Worm (Caenorhabditis elegans) whole organism, L4 larva: Measurements from ENCODE around the gene wago-4.

Source experiments
- F26F4.8 ChIP-seq: fragments of 200-800 bp; sonication (Bioruptor generic); conservative IDR thresholded peaks from 2 replicates; pipeline ENCODE4 v1.3.6; 2022; ENCODE audit warnings: missing genetic modification characterization, missing compliant biosample characterization
- F44E2.7 ChIP-seq: fragments of 200-800 bp; sonication (Bioruptor generic); IDR thresholded peaks from 2 replicates; pipeline ENCODE4 v2.1.2; 2022; ENCODE audit warnings: missing genetic modification characterization, missing compliant biosample characterization
- R02D3.7 ChIP-seq: fragments of 150-350 bp; sonication (generic microtip); optimal IDR thresholded peaks from 3 replicates; lab custom pipeline; 2014; ENCODE audit warnings: missing biosample characterization, missing genetic modification characterization
- T26A8.4 ChIP-seq: fragments of 200-800 bp; sonication (Bioruptor generic); IDR thresholded peaks from 2 replicates; pipeline ENCODE4 v1.3.6; 2022; ENCODE audit warnings: missing genetic modification characterization, missing compliant biosample characterization
- Y48G9A.11 ChIP-seq: fragments of 200-800 bp; sonication (Bioruptor generic); IDR thresholded peaks from 2 replicates; pipeline ENCODE4 v1.3.6; 2022; ENCODE audit warnings: missing genetic modification reagents, missing genetic modification characterization, missing compliant biosample characterization
- ZK337.2 ChIP-seq: fragments of 200-800 bp; sonication (Bioruptor generic); IDR thresholded peaks from 2 replicates; pipeline ENCODE4 v1.3.6; 2022; ENCODE audit warnings: missing genetic modification reagents, missing genetic modification characterization, missing compliant biosample characterization
- aly-2 ChIP-seq: sonication (generic microtip); optimal IDR thresholded peaks from 2 replicates; lab custom pipeline; 2018; ENCODE audit warnings: missing biosample characterization, missing genetic modification characterization
- ama-1 ChIP-seq: fragments of 150-350 bp; optimal IDR thresholded peaks from 2 replicates; lab custom pipeline; 2014; ENCODE audit warnings: inconsistent platforms, mixed read lengths
- attf-4 ChIP-seq: sonication (generic microtip); optimal IDR thresholded peaks from 3 replicates; lab custom pipeline; 2017; ENCODE audit warnings: missing biosample characterization, missing genetic modification characterization
- ceh-20 ChIP-seq: fragments of 200-800 bp; sonication (Bioruptor generic); IDR thresholded peaks from 2 replicates; pipeline ENCODE4 v1.3.6; 2022; ENCODE audit warnings: missing genetic modification reagents, missing genetic modification characterization, missing compliant biosample characterization
- ceh-32 ChIP-seq: sonication (generic microtip); optimal IDR thresholded peaks from 2 replicates; lab custom pipeline; 2016; ENCODE audit warnings: mild to moderate bottlenecking, missing genetic modification characterization, missing compliant biosample characterization; ENCODE audit not compliant: poor library complexity
- ceh-62 ChIP-seq: sonication (generic microtip); optimal IDR thresholded peaks from 2 replicates; lab custom pipeline; 2017; ENCODE audit warnings: missing biosample characterization, missing genetic modification characterization
- ces-1 ChIP-seq: fragments of 150-350 bp; sonication (generic microtip); optimal IDR thresholded peaks from 4 replicates; lab custom pipeline; 2014; ENCODE audit warnings: missing biosample characterization, missing genetic modification reagents, missing genetic modification characterization
- daf-19 ChIP-seq: fragments of 200-800 bp; sonication (Bioruptor generic); conservative IDR thresholded peaks from 2 replicates; pipeline ENCODE4 v1.3.6; 2022; ENCODE audit warnings: missing genetic modification characterization, missing compliant biosample characterization
- dmd-8 ChIP-seq: fragments of 200-800 bp; sonication (Bioruptor generic); IDR thresholded peaks from 2 replicates; pipeline ENCODE4 v1.3.6; 2022; ENCODE audit warnings: missing genetic modification characterization, missing compliant biosample characterization
- dmd-9 ChIP-seq: fragments of 200-800 bp; sonication (Bioruptor generic); IDR thresholded peaks from 2 replicates; pipeline ENCODE4 v1.3.6; 2022; ENCODE audit warnings: missing genetic modification reagents, missing genetic modification characterization, missing compliant biosample characterization
- dve-1 ChIP-seq: sonication (generic microtip); optimal IDR thresholded peaks from 2 replicates; lab custom pipeline; 2017; ENCODE audit warnings: antibody characterized with exemption, mild to moderate bottlenecking, missing genetic modification characterization, missing compliant biosample characterization; ENCODE audit not compliant: insufficient read depth
- fos-1 ChIP-seq: fragments of 150-350 bp; optimal IDR thresholded peaks from 2 replicates; lab custom pipeline; 2014; ENCODE audit warnings: missing biosample characterization, missing genetic modification characterization
- gei-8 ChIP-seq: fragments of 200-800 bp; sonication (Bioruptor generic); optimal IDR thresholded peaks from 2 replicates; lab custom pipeline; 2018; ENCODE audit warnings: mild to moderate bottlenecking, missing genetic modification characterization, missing compliant biosample characterization
- lin-1 ChIP-seq: fragments of 200-800 bp; sonication (Bioruptor generic); IDR thresholded peaks from 2 replicates; pipeline ENCODE4 v1.3.6; 2022; ENCODE audit warnings: missing genetic modification reagents, missing genetic modification characterization, missing compliant biosample characterization
- lin-15B ChIP-seq: fragments of 150-350 bp; sonication (generic microtip); optimal IDR thresholded peaks from 3 replicates; lab custom pipeline; 2014; ENCODE audit warnings: missing biosample characterization, missing genetic modification characterization
- lin-29 ChIP-seq: fragments of 200-800 bp; sonication (Bioruptor generic); IDR thresholded peaks from 2 replicates; pipeline ENCODE4 v1.3.6; 2022; ENCODE audit warnings: missing genetic modification reagents, missing genetic modification characterization, missing compliant biosample characterization
- lin-38 ChIP-seq: fragments of 200-800 bp; sonication (Bioruptor generic); IDR thresholded peaks from 2 replicates; pipeline ENCODE4 v1.3.6; 2022; ENCODE audit warnings: missing genetic modification reagents, missing genetic modification characterization, missing compliant biosample characterization
- lin-39 ChIP-seq: fragments of 150-350 bp; optimal IDR thresholded peaks from 2 replicates; lab custom pipeline; 2014; ENCODE audit warnings: missing biosample characterization, missing genetic modification reagents, missing genetic modification characterization
- lsy-2 ChIP-seq, 2 experiments: fragments of 150-350 bp in 1 of 2; sonication (generic microtip) in 1 of 2; optimal IDR thresholded peaks; 2 replicates each; lab custom pipeline; 2014 to 2017; ENCODE audit warnings: missing biosample characterization in 2 of 2, missing genetic modification characterization in 2 of 2
- madf-5 ChIP-seq, 2 experiments: fragments of 200-800 bp; sonication (Bioruptor generic); IDR thresholded peaks; 2 replicates each; pipeline ENCODE4 v1.3.6; 2022; ENCODE audit warnings: missing compliant biosample characterization in 2 of 2, missing genetic modification characterization in 2 of 2
- mdt-29 ChIP-seq: fragments of 200-800 bp; sonication (Bioruptor generic); IDR thresholded peaks from 2 replicates; pipeline ENCODE4 v1.3.6; 2022; ENCODE audit warnings: missing genetic modification reagents, missing genetic modification characterization, missing compliant biosample characterization
- mes-2 ChIP-seq: sonication (generic microtip); optimal IDR thresholded peaks from 2 replicates; lab custom pipeline; 2016; ENCODE audit warnings: missing genotype, mild to moderate bottlenecking, missing genetic modification characterization, missing compliant biosample characterization; ENCODE audit not compliant: poor library complexity, severe bottlenecking
- mxl-2 ChIP-seq: fragments of 200-800 bp; sonication (Bioruptor generic); conservative IDR thresholded peaks from 2 replicates; pipeline ENCODE4 v1.3.6; 2022; ENCODE audit warnings: missing genetic modification reagents, missing genetic modification characterization, missing compliant biosample characterization
- nhr-237 ChIP-seq: sonication (generic microtip); optimal IDR thresholded peaks from 2 replicates; lab custom pipeline; 2017; ENCODE audit warnings: missing biosample characterization, missing genetic modification characterization
- nhr-25 ChIP-seq: sonication (generic microtip); optimal IDR thresholded peaks from 2 replicates; lab custom pipeline; 2017; ENCODE audit warnings: missing genetic modification characterization, mild to moderate bottlenecking, missing compliant biosample characterization, antibody characterized with exemption, moderate library complexity, borderline replicate concordance; ENCODE audit not compliant: insufficient read depth
- nhr-28 ChIP-seq: fragments of 150-350 bp; optimal IDR thresholded peaks from 2 replicates; lab custom pipeline; 2014; ENCODE audit warnings: missing biosample characterization, missing genetic modification characterization
- nhr-41 ChIP-seq: fragments of 200-800 bp; sonication (Bioruptor generic); IDR thresholded peaks from 2 replicates; pipeline ENCODE4 v1.3.6; 2022; ENCODE audit warnings: missing genetic modification reagents, missing genetic modification characterization, missing compliant biosample characterization
- nhr-48 ChIP-seq: sonication (generic microtip); optimal IDR thresholded peaks from 2 replicates; lab custom pipeline; 2016; ENCODE audit warnings: mild to moderate bottlenecking, missing genetic modification characterization, missing compliant biosample characterization
- nhr-6 ChIP-seq: fragments of 150-350 bp; optimal IDR thresholded peaks from 2 replicates; lab custom pipeline; 2014; ENCODE audit warnings: missing biosample characterization, missing genetic modification characterization
- nhr-77 ChIP-seq: fragments of 150-350 bp; optimal IDR thresholded peaks from 2 replicates; lab custom pipeline; 2014; ENCODE audit warnings: missing biosample characterization, missing genetic modification characterization
- pha-4 ChIP-seq, 2 experiments: fragments of 150-350 bp in 1 of 2; fragments of 200-800 bp in 1 of 2; sonication (Bioruptor generic) in 1 of 2; IDR thresholded peaks in 1 of 2; optimal IDR thresholded peaks in 1 of 2; 2 replicates each; pipeline versions ENCODE4 v1.3.6 to Lab custom; 2014 to 2022; ENCODE audit warnings: missing genetic modification characterization in 2 of 2, missing genetic modification reagents in 2 of 2, missing biosample characterization in 1 of 2, missing compliant biosample characterization in 1 of 2
- pqm-1 ChIP-seq: sonication (generic microtip); optimal IDR thresholded peaks from 2 replicates; lab custom pipeline; 2017; ENCODE audit warnings: missing biosample characterization, missing genetic modification characterization
- sdz-12 ChIP-seq: fragments of 200-800 bp; sonication (Bioruptor generic); optimal IDR thresholded peaks from 2 replicates; lab custom pipeline; 2018; ENCODE audit warnings: mild to moderate bottlenecking, missing genetic modification characterization, missing compliant biosample characterization
- snpc-1.2 ChIP-seq: fragments of 200-800 bp; sonication (Bioruptor generic); IDR thresholded peaks from 2 replicates; pipeline ENCODE4 v1.3.6; 2022; ENCODE audit warnings: missing genetic modification reagents, missing genetic modification characterization, missing compliant biosample characterization
- snpc-4 ChIP-seq: fragments of 150-350 bp; optimal IDR thresholded peaks from 2 replicates; lab custom pipeline; 2014; ENCODE audit warnings: missing biosample characterization, missing genetic modification characterization
- spr-3 ChIP-seq: fragments of 200-800 bp; sonication (Bioruptor generic); optimal IDR thresholded peaks from 2 replicates; lab custom pipeline; 2018; ENCODE audit warnings: mild to moderate bottlenecking, missing genetic modification characterization, missing compliant biosample characterization
- tra-1 ChIP-seq: fragments of 200-800 bp; sonication (Bioruptor generic); IDR thresholded peaks from 2 replicates; pipeline ENCODE4 v1.3.6; 2022; ENCODE audit warnings: missing genetic modification reagents, missing genetic modification characterization, missing compliant biosample characterization
- unc-130 ChIP-seq: sonication (generic microtip); optimal IDR thresholded peaks from 2 replicates; lab custom pipeline; 2016; ENCODE audit warnings: missing genetic modification reagents, missing genetic modification characterization, missing compliant biosample characterization
- unc-39 ChIP-seq: sonication (generic microtip); optimal IDR thresholded peaks from 2 replicates; lab custom pipeline; 2017; ENCODE audit warnings: missing biosample characterization, missing genetic modification characterization
- unc-62 ChIP-seq, 3 experiments: fragments of 150-350 bp in 1 of 3; sonication (generic microtip); optimal IDR thresholded peaks in 2 of 3; peaks in 1 of 3; 1 replicate in 1 of 3; 2 replicates in 2 of 3; lab custom pipeline; 2014 to 2017; ENCODE audit warnings: missing biosample characterization in 3 of 3, missing genetic modification characterization in 3 of 3, missing genetic modification reagents in 3 of 3, missing genotype in 1 of 3
- vab-7 ChIP-seq: fragments of 200-800 bp; sonication (Bioruptor generic); IDR thresholded peaks from 2 replicates; pipeline ENCODE4 v1.3.6; 2022; ENCODE audit warnings: missing genetic modification reagents, missing genetic modification characterization, missing compliant biosample characterization
- zfp-2 ChIP-seq: sonication (generic microtip); optimal IDR thresholded peaks from 2 replicates; lab custom pipeline; 2016; ENCODE audit warnings: mild to moderate bottlenecking, missing genetic modification characterization, missing compliant biosample characterization
- zip-11 ChIP-seq: fragments of 200-800 bp; sonication (Bioruptor generic); IDR thresholded peaks from 2 replicates; pipeline ENCODE4 v1.3.6; 2022; ENCODE audit warnings: missing genetic modification characterization, missing compliant biosample characterization
- zip-2 ChIP-seq: fragments of 150-350 bp; optimal IDR thresholded peaks from 2 replicates; lab custom pipeline; 2014; ENCODE audit warnings: missing biosample characterization, missing genetic modification characterization
- ztf-7 ChIP-seq: fragments of 150-350 bp; optimal IDR thresholded peaks from 2 replicates; lab custom pipeline; 2014; ENCODE audit warnings: missing biosample characterization, missing genetic modification characterization

Gene wago-4

DNA sequence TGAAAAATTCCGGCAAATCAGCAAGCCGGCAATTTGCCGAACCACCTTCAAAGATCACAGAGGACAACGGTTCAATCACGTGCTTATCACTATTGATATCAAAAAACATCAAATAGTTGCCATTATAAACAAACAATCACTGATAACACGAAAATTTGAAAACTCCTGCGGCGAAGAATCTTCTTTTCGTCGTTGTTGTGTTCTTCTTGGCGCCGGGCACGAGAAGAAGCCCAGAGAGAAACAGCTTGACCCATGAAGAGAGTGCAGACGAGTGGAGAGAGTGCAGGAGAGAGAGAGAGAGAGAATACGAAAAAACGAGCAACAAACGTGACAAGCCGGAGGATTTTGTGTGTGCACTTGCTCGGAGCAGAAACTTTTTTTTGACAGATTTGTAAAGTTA is 40.7 kb upstream of the wago-4 start:
- TF ChIP-seq lin-1 (GFP tag; lab: Robert Waterston, UW) (peak; percentile 52; the same call in 1 of the 2 replicates), nhr-41 (GFP tag; lab: Robert Waterston, UW) (0 out of 2 replicates have a peak, but pooled peaks have one; percentile 41), madf-5 (GFP tag; IDR thresholded peaks at IDR 0.05; lab: Robert Waterston, UW) (no peak), lin-29 (GFP tag; lab: Robert Waterston, UW) (no peak), lsy-2 (tag; optimal IDR thresholded peaks at IDR 0.05; lab: Kevin White, UChicago) (peak in 1 of 2 experiments; percentile 61), ceh-62 (no peak), sdz-12 (no peak), pha-4 (GFP tag; IDR thresholded peaks at IDR 0.05; lab: Robert Waterston, UW) (peak; percentile 45; the same call in 1 of the 2 replicates), pha-4 (tag; optimal IDR thresholded peaks at IDR 0.05; lab: Kevin White, UChicago) (no peak), ZK337.2 (GFP tag; lab: Robert Waterston, UW) (no peak), nhr-237 (no peak), vab-7 (GFP tag; lab: Robert Waterston, UW) (no peak), nhr-48 (tag; lab: Kevin White, UChicago) (peak; percentile 62), zip-2 (tag; lab: Kevin White, UChicago) (no peak), nhr-77 (tag; lab: Kevin White, UChicago) (peak; percentile 72), zfp-2 (tag; lab: Kevin White, UChicago) (no peak), spr-3 (GFP tag; lab: Kevin White, UChicago) (no peak), F44E2.7 (GFP tag; lab: Robert Waterston, UW) (no peak), mdt-29 (GFP tag; lab: Robert Waterston, UW) (0 out of 2 replicates have a peak, but pooled peaks have one; percentile 19), lin-38 (GFP tag; lab: Robert Waterston, UW) (peak; percentile 37), unc-62 (GFP tag; optimal IDR thresholded peaks at IDR 0.05 in 1 of 2; lab: Kevin White, UChicago) (no peak), unc-62 (tag; optimal IDR thresholded peaks at IDR 0.05; lab: Kevin White, UChicago) (no peak), ces-1 (GFP tag; lab: Kevin White, UChicago) (no peak), nhr-6 (tag; lab: Kevin White, UChicago) (peak; percentile 58), unc-39 (no peak), F26F4.8 (GFP tag; lab: Robert Waterston, UW) (no peak), tra-1 (GFP tag; lab: Robert Waterston, UW) (peak; percentile 85), unc-130 (GFP tag; lab: Kevin White, UChicago) (no peak), ceh-20 (no peak; the same call in 1 of the 2 replicates), ama-1 (lab: Kevin White, UChicago) (peak; percentile 14), aly-2 (tag; lab: Kevin White, UChicago) (no peak), snpc-4 (tag; lab: Kevin White, UChicago) (no peak), dmd-9 (GFP tag; lab: Robert Waterston, UW) (no peak), nhr-25 (no peak), T26A8.4 (GFP tag; lab: Robert Waterston, UW) (0 out of 2 replicates have a peak, but pooled peaks have one; percentile 44), daf-19 (GFP tag; lab: Robert Waterston, UW) (no peak), mes-2 (tag; lab: Kevin White, UChicago) (peak; percentile 43), mxl-2 (GFP tag; lab: Robert Waterston, UW) (no peak), ztf-7 (tag; lab: Kevin White, UChicago) (no peak), pqm-1 (tag; lab: Kevin White, UChicago) (peak; percentile 75), attf-4 (tag; lab: Kevin White, UChicago) (no peak), lin-15B (no peak), lin-39 (tag; lab: Kevin White, UChicago) (no peak), ceh-32 (tag; lab: Kevin White, UChicago) (no peak), R02D3.7 (tag; lab: Kevin White, UChicago) (no peak), nhr-28 (peak; percentile 88), gei-8 (GFP tag; lab: Kevin White, UChicago) (peak; percentile 41), snpc-1.2 (no peak), zip-11 (GFP tag; lab: Robert Waterston, UW) (no peak), dve-1 (peak; percentile 92), fos-1 (no peak), Y48G9A.11 (GFP tag; lab: Robert Waterston, UW) (no peak), dmd-8 (no peak)
